Worm (Caenorhabditis elegans): ENCODE measurements around the gene cpsf-3.

The cpsf-3 gene

ce11 chrIV:13252211-13252610 lies 30.5 kb downstream of the cpsf-3 start, which contains the start of gene ttr-51:
Gene ttr-51 (minus strand): TSS chrIV:13252311.
- TF ChIP-seq rcor-1 (GFP tag; IDR thresholded peaks at IDR 0.05): no peak

ce11 chrIV:13250243-13250642 lies 32.4 kb downstream of the cpsf-3 start:
- TF ChIP-seq Y56A3A.18 (GFP tag; IDR thresholded peaks at IDR 0.05) (0 out of 2 replicates have a peak, but pooled peaks have one; percentile 11), mel-28 (tag; optimal IDR thresholded peaks at IDR 0.05; ENCODE audit: borderline replicate concordance) (no peak), sea-2 (GFP tag; IDR thresholded peaks at IDR 0.05) (no peak), tlf-1 (GFP tag; optimal IDR thresholded peaks at IDR 0.05) (no peak), mxl-1 (tag; optimal IDR thresholded peaks at IDR 0.05) (no peak), nfyb-1 (GFP tag; IDR thresholded peaks at IDR 0.05) (no peak), madf-10 (tag; optimal IDR thresholded peaks at IDR 0.05) (no peak), efl-1 (GFP tag; optimal IDR thresholded peaks at IDR 0.05) (no peak), F39B2.1 (GFP tag; IDR thresholded peaks at IDR 0.05) (no peak), Y53G8AR.9 (GFP tag; conservative IDR thresholded peaks at IDR 0.05) (peak; percentile 63; the same call in 1 of the 2 replicates), ceh-91 (GFP tag; IDR thresholded peaks at IDR 0.05) (no peak), cebp-1 (GFP tag; IDR thresholded peaks at IDR 0.05) (peak; percentile 70), cebp-1 (tag; optimal IDR thresholded peaks at IDR 0.05) (peak; percentile 45), B0261.1 (tag; optimal IDR thresholded peaks at IDR 0.05) (no peak), F57A8.1 (GFP tag; optimal IDR thresholded peaks at IDR 0.05) (no peak), B0019.2 (GFP tag; conservative IDR thresholded peaks at IDR 0.05) (no peak), egl-44 (GFP tag; IDR thresholded peaks at IDR 0.05) (no peak), repo-1 (tag; optimal IDR thresholded peaks at IDR 0.05) (peak; percentile 11), cebp-2 (GFP tag; IDR thresholded peaks at IDR 0.05) (0 out of 2 replicates have a peak, but pooled peaks have one; percentile 63), F37B4.10 (GFP tag; IDR thresholded peaks at IDR 0.05) (0 out of 2 replicates have a peak, but pooled peaks have one; percentile 43), atf-7 (tag; optimal IDR thresholded peaks at IDR 0.05) (no peak), nfya-1 (tag; optimal IDR thresholded peaks at IDR 0.05; ENCODE audit: borderline replicate concordance, insufficient read depth) (no peak), K12H6.12 (tag; optimal IDR thresholded peaks at IDR 0.05) (no peak), nhr-90 (tag; optimal IDR thresholded peaks at IDR 0.05) (no peak), madf-8 (GFP tag; conservative IDR thresholded peaks at IDR 0.05) (no peak)

ce11 chrIV:13247780-13248179 lies 34.9 kb downstream of the cpsf-3 start:
- TF ChIP-seq lin-54 (GFP tag; optimal IDR thresholded peaks at IDR 0.05) (peak; percentile 59), efl-1 (GFP tag; optimal IDR thresholded peaks at IDR 0.05) (peak; percentile 24), dpl-1 (GFP tag; optimal IDR thresholded peaks at IDR 0.05) (no peak)

- TF ChIP-seq hmg-20 (GFP tag; IDR thresholded peaks at IDR 0.05) (no peak), unc-130 (GFP tag; optimal IDR thresholded peaks at IDR 0.05) (no peak), F39B2.1 (GFP tag; IDR thresholded peaks at IDR 0.05) (no peak), ekl-4 (GFP tag; IDR thresholded peaks at IDR 0.05) (no peak), bed-1 (GFP tag; IDR thresholded peaks at IDR 0.05) (no peak), C17E4.6 (GFP tag; IDR thresholded peaks at IDR 0.05) (no peak), lir-1 (GFP tag; conservative IDR thresholded peaks at IDR 0.05) (no peak), nhr-27 (tag; optimal IDR thresholded peaks at IDR 0.05) (no peak), F22D6.2 (tag; optimal IDR thresholded peaks at IDR 0.05) (no peak), ztf-3 (GFP tag; optimal IDR thresholded peaks at IDR 0.05) (no peak), pha-4 (tag; optimal IDR thresholded peaks at IDR 0.05) (no peak), lag-1 (GFP tag; IDR thresholded peaks at IDR 0.05) (no peak), C06A6.2 (GFP tag; conservative IDR thresholded peaks at IDR 0.05) (no peak), ztf-6 (GFP tag; IDR thresholded peaks at IDR 0.05) (no peak), lsy-27 (tag; optimal IDR thresholded peaks at IDR 0.05; ENCODE audit: borderline replicate concordance, insufficient read depth) (no peak), sea-2 (GFP tag; IDR thresholded peaks at IDR 0.05) (no peak), ztf-26 (tag; optimal IDR thresholded peaks at IDR 0.05) (no peak), mcd-1 (GFP tag; IDR thresholded peaks at IDR 0.05) (no peak), sptf-2 (GFP tag; optimal IDR thresholded peaks at IDR 0.05) (no peak)
Measured at ce11 chrIV:13246961-13247360, 35.7 kb downstream of the cpsf-3 start, which contains the start of gene JC8.7. Gene JC8.7 (plus strand): TSS chrIV:13247261.
